Fruit fly (Drosophila melanogaster) whole organism, embryonic: ENCODE data around the gene Mst89B.
A peak's percentile ranks its signal among the peaks of the same experiment; 100 is the strongest.

Source experiments
- Adf1 ChIP-seq: fragments of 200-800 bp; sonication (Bioruptor generic); IDR thresholded peaks from 2 replicates; pipeline ENCODE4 v1.3.6; 2022; ENCODE audit warnings: missing biosample characterization, missing genetic modification characterization
- CG10147 ChIP-seq: fragments of 200-800 bp; sonication (Bioruptor generic); optimal IDR thresholded peaks from 2 replicates; lab custom pipeline; 2019; ENCODE audit warnings: missing biosample characterization, mild to moderate bottlenecking, missing genetic modification characterization, moderate library complexity
- CG11504 ChIP-seq: fragments of 200-800 bp; sonication (Bioruptor generic); optimal IDR thresholded peaks from 3 replicates; lab custom pipeline; 2019; ENCODE audit warnings: missing biosample characterization, mild to moderate bottlenecking, missing genetic modification characterization, moderate library complexity
- CG15073 ChIP-seq: fragments of 200-800 bp; sonication (Bioruptor generic); optimal IDR thresholded peaks from 2 replicates; lab custom pipeline; 2016; ENCODE audit warnings: missing biosample characterization, missing genetic modification characterization
- CG15479 ChIP-seq: fragments of 200-800 bp; sonication (Bioruptor generic); optimal IDR thresholded peaks from 3 replicates; lab custom pipeline; 2019; ENCODE audit warnings: missing biosample characterization, mild to moderate bottlenecking, missing genetic modification characterization, moderate library complexity
- CG15514 ChIP-seq: fragments of 200-800 bp; sonication (Bioruptor generic); optimal IDR thresholded peaks from 3 replicates; lab custom pipeline; 2017; ENCODE audit warnings: missing biosample characterization, missing genetic modification characterization, mild to moderate bottlenecking, moderate library complexity, missing genetic modification reagents
- CG15696 ChIP-seq: fragments of 200-800 bp; sonication (Bioruptor generic); optimal IDR thresholded peaks from 2 replicates; lab custom pipeline; 2019; ENCODE audit warnings: missing biosample characterization, mild to moderate bottlenecking, missing genetic modification characterization, moderate library complexity
- CG17612 ChIP-seq: fragments of 200-800 bp; sonication (Bioruptor generic); IDR thresholded peaks from 2 replicates; pipeline ENCODE4 v1.3.6; 2022; ENCODE audit warnings: missing biosample characterization, missing genetic modification characterization
- CG2199 ChIP-seq: fragments of 200-800 bp; sonication (Bioruptor generic); IDR thresholded peaks from 3 replicates; pipeline ENCODE4 v1.3.6; 2022; ENCODE audit warnings: missing biosample characterization, missing genetic modification characterization
- CG31365 ChIP-seq: fragments of 200-800 bp; sonication (Bioruptor generic); optimal IDR thresholded peaks from 2 replicates; lab custom pipeline; 2018; ENCODE audit warnings: missing biosample characterization, mild to moderate bottlenecking, missing genetic modification characterization
- CG32532 ChIP-seq: fragments of 200-800 bp; sonication (Bioruptor generic); IDR thresholded peaks from 2 replicates; pipeline ENCODE4 v1.3.6; 2022; ENCODE audit warnings: missing biosample characterization, missing genetic modification characterization
- CG34224 ChIP-seq: fragments of 200-800 bp; sonication (Bioruptor generic); IDR thresholded peaks from 3 replicates; pipeline ENCODE4 v1.3.6; 2022; ENCODE audit warnings: missing biosample characterization, missing genetic modification characterization; ENCODE audit not compliant: partially characterized antibody
- CG7745 ChIP-seq: fragments of 200-800 bp; sonication (Bioruptor generic); optimal IDR thresholded peaks from 2 replicates; lab custom pipeline; 2018; ENCODE audit warnings: missing biosample characterization, mild to moderate bottlenecking, missing genetic modification characterization, moderate library complexity
- CG8924 ChIP-seq: fragments of 200-800 bp; optimal IDR thresholded peaks from 3 replicates; lab custom pipeline; 2019; ENCODE audit warnings: missing biosample characterization, mild to moderate bottlenecking, missing genetic modification characterization, moderate library complexity
- Dad ChIP-seq: fragments of 200-800 bp; sonication (Bioruptor generic); optimal IDR thresholded peaks from 3 replicates; lab custom pipeline; 2016; ENCODE audit warnings: missing biosample characterization, missing genetic modification characterization
- Deaf1 ChIP-seq: fragments of 200-800 bp; optimal IDR thresholded peaks from 3 replicates; lab custom pipeline; 2019; ENCODE audit warnings: missing biosample characterization, mild to moderate bottlenecking, missing genetic modification characterization, moderate library complexity
- Dek ChIP-seq: fragments of 200-800 bp; sonication (Bioruptor generic); optimal IDR thresholded peaks from 3 replicates; lab custom pipeline; 2019; ENCODE audit warnings: missing biosample characterization, mild to moderate bottlenecking, missing genetic modification characterization, moderate library complexity
- Drgx ChIP-seq: fragments of 200-800 bp; sonication (Bioruptor generic); IDR thresholded peaks from 2 replicates; pipeline ENCODE4 v1.3.6; 2022; ENCODE audit warnings: missing biosample characterization, missing genetic modification characterization
- ERR ChIP-seq: fragments of 200-800 bp; sonication (Bioruptor generic); optimal IDR thresholded peaks from 2 replicates; lab custom pipeline; 2016; ENCODE audit warnings: missing biosample characterization, missing genetic modification characterization
- Fer3 ChIP-seq: fragments of 200-800 bp; sonication (Bioruptor generic); optimal IDR thresholded peaks from 2 replicates; lab custom pipeline; 2018; ENCODE audit warnings: missing biosample characterization, mild to moderate bottlenecking, missing genetic modification characterization, moderate library complexity
- Gug ChIP-seq: fragments of 200-800 bp; sonication (Bioruptor generic); IDR thresholded peaks from 4 replicates; pipeline ENCODE4 v1.3.6; 2022; ENCODE audit warnings: missing biosample characterization, missing genetic modification characterization
- HmgD ChIP-seq: fragments of 200-800 bp; sonication (Bioruptor generic); optimal IDR thresholded peaks from 3 replicates; lab custom pipeline; 2016; ENCODE audit warnings: missing biosample characterization, missing genetic modification characterization
- Kr ChIP-seq: fragments of 200-800 bp; sonication (Bioruptor generic); optimal IDR thresholded peaks from 2 replicates; lab custom pipeline; 2017; ENCODE audit warnings: missing biosample characterization, mild to moderate bottlenecking, missing genetic modification characterization
- Lpt ChIP-seq: fragments of >200 bp; optimal IDR thresholded peaks from 2 replicates; lab custom pipeline; 2018; ENCODE audit warnings: missing biosample characterization, missing genetic modification characterization
- MTF-1 ChIP-seq: fragments of 200-800 bp; sonication (Bioruptor generic); optimal IDR thresholded peaks from 2 replicates; lab custom pipeline; 2018; ENCODE audit warnings: missing biosample characterization, mild to moderate bottlenecking, missing genetic modification characterization, borderline replicate concordance
- NC2α ChIP-seq: fragments of 200-800 bp; sonication (Bioruptor generic); optimal IDR thresholded peaks from 2 replicates; lab custom pipeline; 2016; ENCODE audit warnings: missing biosample characterization, missing genetic modification characterization
- NFAT ChIP-seq: fragments of 200-800 bp; sonication (Bioruptor generic); IDR thresholded peaks from 2 replicates; pipeline ENCODE4 v1.3.6; 2022; ENCODE audit warnings: missing biosample characterization, missing genetic modification characterization
- NfI ChIP-seq: fragments of 200-800 bp; sonication (Bioruptor generic); optimal IDR thresholded peaks from 3 replicates; lab custom pipeline; 2018; ENCODE audit warnings: missing biosample characterization, mild to moderate bottlenecking, missing genetic modification characterization, moderate library complexity
- Sry-δ ChIP-seq: fragments of 200-800 bp; sonication (Bioruptor generic); optimal IDR thresholded peaks from 2 replicates; lab custom pipeline; 2016; ENCODE audit warnings: missing biosample characterization, missing genetic modification characterization
- TFAM ChIP-seq: fragments of 200-800 bp; sonication (Bioruptor generic); optimal IDR thresholded peaks from 2 replicates; lab custom pipeline; 2017; ENCODE audit warnings: missing biosample characterization, missing genetic modification characterization, inconsistent platforms
- abd-A ChIP-seq: fragments of 200-800 bp; sonication (Bioruptor generic); optimal IDR thresholded peaks from 3 replicates; lab custom pipeline; 2019; ENCODE audit warnings: missing biosample characterization, mild to moderate bottlenecking, missing genetic modification characterization, moderate library complexity
- ato ChIP-seq: fragments of 200-800 bp; sonication (Bioruptor generic); IDR thresholded peaks from 2 replicates; pipeline ENCODE4 v1.3.6; 2022; ENCODE audit warnings: missing biosample characterization, missing genetic modification characterization; ENCODE audit not compliant: partially characterized antibody
- az2 ChIP-seq: fragments of 200-800 bp; sonication (Bioruptor generic); optimal IDR thresholded peaks from 3 replicates; lab custom pipeline; 2016; ENCODE audit warnings: missing biosample characterization, missing genetic modification characterization
- ci ChIP-seq: fragments of 200-800 bp; sonication (Bioruptor generic); IDR thresholded peaks from 3 replicates; pipeline ENCODE4 v1.3.6; 2022; ENCODE audit warnings: missing biosample characterization, missing genetic modification characterization
- crol ChIP-seq: fragments of 200-800 bp; sonication (Bioruptor generic); IDR thresholded peaks from 2 replicates; pipeline ENCODE4 v1.3.6; 2022; ENCODE audit warnings: missing biosample characterization, missing genetic modification characterization
- dimm ChIP-seq: fragments of 200-800 bp; sonication (Bioruptor generic); IDR thresholded peaks from 2 replicates; pipeline ENCODE4 v1.3.6; 2022; ENCODE audit warnings: missing biosample characterization, missing genetic modification characterization
- ftz-f1 ChIP-seq: fragments of 200-800 bp; sonication (Bioruptor generic); optimal IDR thresholded peaks from 2 replicates; lab custom pipeline; 2016; ENCODE audit warnings: missing biosample characterization, missing genetic modification characterization
- insv ChIP-seq, 2 experiments: fragments of 200-800 bp; sonication (Bioruptor generic); optimal IDR thresholded peaks; 3 replicates each; lab custom pipeline; 2016 to 2018; ENCODE audit warnings: missing biosample characterization in 2 of 2, missing genetic modification characterization in 2 of 2
- kni ChIP-seq: fragments of 200-800 bp; sonication (Bioruptor generic); optimal IDR thresholded peaks from 3 replicates; lab custom pipeline; 2017; ENCODE audit warnings: mild to moderate bottlenecking, missing biosample characterization, missing genetic modification reagents, missing genetic modification characterization
- onecut ChIP-seq: fragments of 200-800 bp; sonication (Bioruptor generic); IDR thresholded peaks from 2 replicates; pipeline ENCODE4 v1.3.6; 2022; ENCODE audit warnings: missing biosample characterization, missing genetic modification characterization
- otp ChIP-seq: fragments of 200-800 bp; sonication (Bioruptor generic); IDR thresholded peaks from 3 replicates; pipeline ENCODE4, ENCODE4 v1.3.6; 2022; ENCODE audit warnings: missing biosample characterization, missing genetic modification characterization
- sens ChIP-seq: fragments of 200-800 bp; sonication (Bioruptor generic); peaks from one replicate; lab custom pipeline; 2016; ENCODE audit warnings: missing biosample characterization, missing genetic modification characterization
- slp2 ChIP-seq: fragments of 200-800 bp; sonication (Bioruptor generic); optimal IDR thresholded peaks from 2 replicates; lab custom pipeline; 2016; ENCODE audit warnings: missing biosample characterization, missing genetic modification characterization
- so ChIP-seq: fragments of 200-800 bp; sonication (Bioruptor generic); IDR thresholded peaks from 3 replicates; pipeline ENCODE4 v1.3.6; 2022; ENCODE audit warnings: missing biosample characterization, missing genetic modification characterization
- sr ChIP-seq: fragments of 200-800 bp; sonication (Bioruptor generic); IDR thresholded peaks from 3 replicates; pipeline ENCODE4 v1.3.6; 2022; ENCODE audit warnings: missing biosample characterization, missing genetic modification characterization
- sug ChIP-seq: fragments of 200-800 bp; optimal IDR thresholded peaks from 2 replicates; lab custom pipeline; 2019; ENCODE audit warnings: missing biosample characterization, mild to moderate bottlenecking, missing genetic modification characterization, moderate library complexity
- toy ChIP-seq: fragments of 200-800 bp; sonication (Bioruptor generic); IDR thresholded peaks from 2 replicates; pipeline ENCODE4 v1.3.6; 2022; ENCODE audit warnings: missing biosample characterization, missing genetic modification characterization
- wek ChIP-seq: fragments of 200-800 bp; sonication (Bioruptor generic); optimal IDR thresholded peaks from 3 replicates; lab custom pipeline; 2018; ENCODE audit warnings: missing biosample characterization, mild to moderate bottlenecking, missing genetic modification characterization, moderate library complexity

Mst89B gene

dm6 chr3R:16254616-16255601, 11.9 kb upstream of the Mst89B start (continued):
- TF ChIP-seq onecut (GFP tag; lab: Robert Waterston, UW) (peak; percentile 49), sens (peak; percentile 78), Gug (GFP tag; lab: Robert Waterston, UW) (no peak), Fer3 (tag; lab: Kevin White, UChicago) (no peak), CG17612 (no peak), Kr (GFP tag; lab: Kevin White, UChicago) (peak; percentile 23), dimm (no peak), CG10147 (GFP tag; lab: Kevin White, UChicago) (peak; percentile 22), TFAM (GFP tag; lab: Kevin White, UChicago) (no peak), Dad (GFP tag; lab: Kevin White, UChicago) (peak; percentile 20), NfI (no peak), NC2α (GFP tag; lab: Kevin White, UChicago) (no peak), MTF-1 (no peak), CG7745 (tag; lab: Kevin White, UChicago) (no peak), kni (peak; percentile 94), CG11504 (peak; percentile 13), Sry-δ (GFP tag; lab: Kevin White, UChicago) (peak; percentile 41), Lpt (GFP tag; lab: Kevin White, UChicago) (peak; percentile 56), insv (GFP tag; optimal IDR thresholded peaks at IDR 0.05; lab: Kevin White, UChicago) (peak in 1 of 2 experiments; percentile 53), ato (GFP tag; lab: Robert Waterston, UW) (no peak), az2 (GFP tag; lab: Kevin White, UChicago) (no peak), CG8924 (tag; lab: Kevin White, UChicago) (peak; percentile 25), CG15696 (tag; lab: Kevin White, UChicago) (no peak), HmgD (GFP tag; lab: Kevin White, UChicago) (peak; percentile 27), sug (tag; lab: Kevin White, UChicago) (peak; percentile 17), wek (GFP tag; lab: Kevin White, UChicago) (peak; percentile 18), ERR (GFP tag; lab: Kevin White, UChicago) (no peak), Dek (tag; lab: Kevin White, UChicago) (no peak), CG15479 (GFP tag; lab: Kevin White, UChicago) (peak; percentile 60), so (GFP tag; lab: Robert Waterston, UW) (no peak)

DNA sequence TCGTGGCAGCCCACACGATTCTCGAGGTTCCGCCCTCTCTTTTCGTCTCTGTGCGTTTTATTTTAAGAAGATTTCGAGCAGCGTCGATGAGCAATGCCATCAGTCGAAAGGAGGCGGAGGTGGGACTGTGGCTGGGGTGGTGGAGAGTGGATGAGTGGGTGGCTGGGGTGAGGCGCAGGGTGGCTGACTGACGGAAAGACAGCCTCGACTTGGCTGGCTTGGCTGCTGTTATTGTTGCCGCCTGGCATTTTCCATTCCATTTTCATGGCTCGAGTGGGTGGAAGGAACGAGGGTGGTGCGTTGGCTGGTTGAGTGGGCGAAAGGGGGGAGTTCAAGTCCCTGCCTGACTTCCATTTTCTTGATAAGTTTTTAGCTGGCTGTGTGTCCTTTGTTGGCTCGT, 10.7 kb upstream of the Mst89B start:
- TF ChIP-seq ftz-f1 (GFP tag; lab: Kevin White, UChicago) (peak; percentile 14), sr (peak; percentile 97), abd-A (tag; lab: Kevin White, UChicago) (peak; percentile 79), Drgx (GFP tag; lab: Robert Waterston, UW) (0 out of 2 replicates have a peak, but pooled peaks have one; percentile 13), toy (GFP tag; lab: Robert Waterston, UW) (no peak), onecut (GFP tag; lab: Robert Waterston, UW) (no peak), ci (GFP tag; lab: Robert Waterston, UW) (0 out of 3 replicates have a peak, but pooled peaks have one; percentile 39), crol (GFP tag; lab: Robert Waterston, UW) (peak; percentile 94), slp2 (GFP tag; lab: Kevin White, UChicago) (no peak), CG34224 (GFP tag; lab: Robert Waterston, UW) (no peak), CG2199 (GFP tag; lab: Robert Waterston, UW) (0 out of 3 replicates have a peak, but pooled peaks have one; percentile 18), Adf1 (peak; percentile 70), Fer3 (tag; lab: Kevin White, UChicago) (no peak), CG15073 (GFP tag; lab: Kevin White, UChicago) (no peak), NFAT (GFP tag; lab: Robert Waterston, UW) (peak; percentile 46; the same call in 1 of the 2 replicates), CG31365 (tag; lab: Kevin White, UChicago) (peak; percentile 2), CG15514 (peak; percentile 9), sug (tag; lab: Kevin White, UChicago) (peak; percentile 28), sens (peak; percentile 58), CG32532 (GFP tag; lab: Robert Waterston, UW) (0 out of 2 replicates have a peak, but pooled peaks have one; percentile 37), Deaf1 (tag; lab: Kevin White, UChicago) (peak; percentile 58), kni (peak; percentile 2), otp (GFP tag; lab: Robert Waterston, UW) (0 out of 3 replicates have a peak, but pooled peaks have one; percentile 16)
